Fruit fly (Drosophila melanogaster) whole organism, prepupa: ENCODE results near the gene galla-2.

Experiments
- CG10631 ChIP-seq: fragments of 200-800 bp; sonication (Bioruptor generic); optimal IDR thresholded peaks from 2 replicates; lab custom pipeline; 2016; ENCODE audit warnings: missing biosample characterization, missing genetic modification characterization
- CG10669 ChIP-seq: fragments of 200-800 bp; sonication (Bioruptor generic); optimal IDR thresholded peaks from 3 replicates; lab custom pipeline; 2018; ENCODE audit warnings: missing biosample characterization, mild to moderate bottlenecking, missing genetic modification characterization, moderate library complexity
- CG11762 ChIP-seq: fragments of 200-800 bp; sonication (Bioruptor generic); optimal IDR thresholded peaks from 3 replicates; lab custom pipeline; 2016; ENCODE audit warnings: missing biosample characterization, missing genetic modification characterization; ENCODE audit not compliant: insufficient read depth
- CG11902 ChIP-seq: fragments of 200-800 bp; sonication (Bioruptor generic); optimal IDR thresholded peaks from 3 replicates; lab custom pipeline; 2016; ENCODE audit warnings: missing biosample characterization, missing genetic modification characterization
- CG15336 ChIP-seq: fragments of 200-800 bp; sonication (Bioruptor generic); IDR thresholded peaks from 2 replicates; pipeline ENCODE4 v1.3.6; 2022; ENCODE audit warnings: missing biosample characterization, missing genetic modification characterization
- CG1621 ChIP-seq: fragments of 200-800 bp; sonication (Bioruptor generic); optimal IDR thresholded peaks from 3 replicates; lab custom pipeline; 2018; ENCODE audit warnings: missing biosample characterization, mild to moderate bottlenecking, missing genetic modification characterization
- CG16779 ChIP-seq: fragments of 200-800 bp; sonication (Bioruptor generic); optimal IDR thresholded peaks from 3 replicates; lab custom pipeline; 2017; ENCODE audit warnings: missing biosample characterization, mild to moderate bottlenecking, missing genetic modification characterization
- CG3032 ChIP-seq: fragments of 200-800 bp; optimal IDR thresholded peaks from 2 replicates; lab custom pipeline; 2019; ENCODE audit warnings: missing biosample characterization, mild to moderate bottlenecking, missing genetic modification characterization, moderate library complexity
- CG32006 ChIP-seq: fragments of 200-800 bp; sonication (Bioruptor generic); optimal IDR thresholded peaks from 3 replicates; lab custom pipeline; 2017; ENCODE audit warnings: missing biosample characterization, mild to moderate bottlenecking, missing genetic modification characterization
- CG3919 ChIP-seq: fragments of 200-800 bp; sonication (Bioruptor generic); optimal IDR thresholded peaks from 3 replicates; lab custom pipeline; 2016; ENCODE audit warnings: missing biosample characterization, missing genetic modification characterization
- CG4318 ChIP-seq: fragments of 200-800 bp; sonication (Bioruptor generic); optimal IDR thresholded peaks from 3 replicates; lab custom pipeline; 2017; ENCODE audit warnings: missing biosample characterization, mild to moderate bottlenecking, missing genetic modification characterization
- CG6163 ChIP-seq: fragments of 200-800 bp; sonication (Bioruptor generic); IDR thresholded peaks from 3 replicates; pipeline ENCODE4 v1.3.6; 2022; ENCODE audit warnings: missing biosample characterization, missing genetic modification characterization
- CG6792 ChIP-seq: fragments of 200-800 bp; sonication (Bioruptor generic); optimal IDR thresholded peaks from 3 replicates; lab custom pipeline; 2016; ENCODE audit warnings: missing biosample characterization, missing genetic modification characterization
- CG6808 ChIP-seq: fragments of 200-800 bp; sonication (Bioruptor generic); optimal IDR thresholded peaks from 3 replicates; lab custom pipeline; 2017; ENCODE audit warnings: missing biosample characterization, missing genetic modification characterization, mild to moderate bottlenecking, moderate library complexity, missing genetic modification reagents
- CG7368 ChIP-seq: fragments of 200-800 bp; sonication (Bioruptor generic); optimal IDR thresholded peaks from 3 replicates; lab custom pipeline; 2016; ENCODE audit warnings: missing biosample characterization, missing genetic modification characterization
- CG8119 ChIP-seq: fragments of 200-800 bp; sonication (Bioruptor generic); IDR thresholded peaks from 3 replicates; pipeline ENCODE4 v1.3.6; 2022; ENCODE audit warnings: missing biosample characterization, missing genetic modification characterization
- CG8319 ChIP-seq: fragments of 200-800 bp; sonication (Bioruptor generic); optimal IDR thresholded peaks from 3 replicates; lab custom pipeline; 2016; ENCODE audit warnings: missing biosample characterization, missing genetic modification characterization
- CG9139 ChIP-seq: fragments of 200-800 bp; sonication (Bioruptor generic); optimal IDR thresholded peaks from 3 replicates; lab custom pipeline; 2017; ENCODE audit warnings: missing biosample characterization, mild to moderate bottlenecking, missing genetic modification characterization
- Eip75B ChIP-seq: fragments of 200-800 bp; sonication (Bioruptor generic); optimal IDR thresholded peaks from 3 replicates; lab custom pipeline; 2016; ENCODE audit warnings: missing biosample characterization, missing genetic modification characterization
- Eip78C ChIP-seq: fragments of 200-800 bp; sonication (Bioruptor generic); peaks from one replicate; lab custom pipeline; 2016; ENCODE audit warnings: missing biosample characterization, missing genetic modification characterization
- Ets96B ChIP-seq: fragments of 200-800 bp; optimal IDR thresholded peaks from 2 replicates; lab custom pipeline; 2019; ENCODE audit warnings: missing biosample characterization, mild to moderate bottlenecking, missing genetic modification characterization, moderate library complexity
- Gug ChIP-seq: fragments of 200-800 bp; sonication (Bioruptor generic); IDR thresholded peaks from 2 replicates; pipeline ENCODE4 v1.3.6; 2022; ENCODE audit warnings: missing biosample characterization, missing genetic modification characterization
- Hr38 ChIP-seq: sonication (Bioruptor generic); optimal IDR thresholded peaks from 2 replicates; lab custom pipeline; 2016; ENCODE audit warnings: missing biosample characterization, missing genetic modification characterization
- Hr39 ChIP-seq: fragments of 200-800 bp; sonication (Bioruptor generic); optimal IDR thresholded peaks from 2 replicates; lab custom pipeline; 2016; ENCODE audit warnings: missing biosample characterization, missing genetic modification characterization
- Lpt ChIP-seq: fragments of 200-800 bp; sonication (Bioruptor generic); optimal IDR thresholded peaks from 3 replicates; lab custom pipeline; 2016; ENCODE audit warnings: missing biosample characterization, missing genetic modification characterization
- Met ChIP-seq: fragments of 200-800 bp; sonication (Bioruptor generic); optimal IDR thresholded peaks from 3 replicates; lab custom pipeline; 2016; ENCODE audit warnings: missing biosample characterization, missing genetic modification characterization
- OdsH ChIP-seq: fragments of 200-800 bp; sonication (Bioruptor generic); optimal IDR thresholded peaks from 3 replicates; lab custom pipeline; 2016; ENCODE audit warnings: missing biosample characterization, missing genetic modification characterization
- Smox ChIP-seq: fragments of 200-800 bp; sonication (Bioruptor generic); optimal IDR thresholded peaks from 3 replicates; lab custom pipeline; 2016; ENCODE audit warnings: missing biosample characterization, missing genetic modification characterization
- Sox102F ChIP-seq: fragments of 200-800 bp; sonication (Bioruptor generic); optimal IDR thresholded peaks from 2 replicates; lab custom pipeline; 2016; ENCODE audit warnings: missing biosample characterization, mild to moderate bottlenecking, missing genetic modification characterization
- Sox14 ChIP-seq: fragments of 200-800 bp; sonication (Bioruptor generic); optimal IDR thresholded peaks from 3 replicates; lab custom pipeline; 2016; ENCODE audit warnings: missing biosample characterization, missing genetic modification characterization
- achi ChIP-seq: fragments of 200-800 bp; sonication (Bioruptor generic); optimal IDR thresholded peaks from 3 replicates; lab custom pipeline; 2016; ENCODE audit warnings: missing biosample characterization, missing genetic modification characterization
- acj6 ChIP-seq: fragments of 200-800 bp; sonication (Bioruptor generic); optimal IDR thresholded peaks from 3 replicates; lab custom pipeline; 2016; ENCODE audit warnings: missing biosample characterization, missing genetic modification characterization
- cyc ChIP-seq: fragments of 200-800 bp; sonication (Bioruptor generic); optimal IDR thresholded peaks from 3 replicates; lab custom pipeline; 2016; ENCODE audit warnings: missing biosample characterization, missing genetic modification characterization
- dac ChIP-seq: fragments of 200-800 bp; sonication (Bioruptor generic); optimal IDR thresholded peaks from 2 replicates; lab custom pipeline; 2017; ENCODE audit warnings: missing biosample characterization, mild to moderate bottlenecking, missing genetic modification characterization
- dsx ChIP-seq: fragments of 200-800 bp; optimal IDR thresholded peaks from 3 replicates; lab custom pipeline; 2019; ENCODE audit warnings: missing biosample characterization, mild to moderate bottlenecking, missing genetic modification characterization, moderate library complexity; ENCODE audit not compliant: poor library complexity, severe bottlenecking
- eg ChIP-seq: fragments of 200-800 bp; sonication (Bioruptor generic); IDR thresholded peaks from 3 replicates; pipeline ENCODE4 v1.3.6; 2022; ENCODE audit warnings: missing biosample characterization, missing genetic modification characterization
- esn ChIP-seq: fragments of 200-800 bp; sonication (Bioruptor generic); optimal IDR thresholded peaks from 2 replicates; lab custom pipeline; 2016; ENCODE audit warnings: missing biosample characterization, mild to moderate bottlenecking, missing genetic modification characterization, moderate library complexity
- fd59A ChIP-seq: fragments of 200-800 bp; sonication (Bioruptor generic); optimal IDR thresholded peaks from 2 replicates; lab custom pipeline; 2017; ENCODE audit warnings: missing biosample characterization, mild to moderate bottlenecking, missing genetic modification characterization, missing genetic modification reagents
- fkh ChIP-seq: fragments of 200-800 bp; sonication (Bioruptor generic); optimal IDR thresholded peaks from 3 replicates; lab custom pipeline; 2017; ENCODE audit warnings: missing biosample characterization, mild to moderate bottlenecking, missing genetic modification characterization, moderate library complexity
- lz ChIP-seq: fragments of 200-800 bp; sonication (Bioruptor generic); optimal IDR thresholded peaks from 3 replicates; lab custom pipeline; 2016; ENCODE audit warnings: missing biosample characterization, missing genetic modification characterization
- net ChIP-seq: fragments of 200-800 bp; sonication (Bioruptor generic); optimal IDR thresholded peaks from 3 replicates; lab custom pipeline; 2016; ENCODE audit warnings: missing biosample characterization, missing genetic modification characterization
- salr ChIP-seq, 2 experiments: fragments of 200-800 bp; sonication (Bioruptor generic); optimal IDR thresholded peaks; 3 replicates each; lab custom pipeline; 2016 to 2018; ENCODE audit warnings: missing biosample characterization in 2 of 2, missing genetic modification characterization in 2 of 2, mild to moderate bottlenecking in 1 of 2
- spab ChIP-seq: fragments of 200-800 bp; sonication (Bioruptor generic); optimal IDR thresholded peaks from 2 replicates; lab custom pipeline; 2017; ENCODE audit warnings: missing biosample characterization, mild to moderate bottlenecking, missing genetic modification characterization, missing genetic modification reagents
- svp ChIP-seq: fragments of 200-800 bp; sonication (Bioruptor generic); peaks from one replicate; lab custom pipeline; 2016; ENCODE audit warnings: missing biosample characterization, missing genetic modification characterization
- topi ChIP-seq: fragments of 200-800 bp; sonication (Bioruptor generic); optimal IDR thresholded peaks from 3 replicates; lab custom pipeline; 2016; ENCODE audit warnings: missing biosample characterization, missing genetic modification characterization

Gene galla-2

dm6 chr3L:10904770-10905169 is 22.1 kb downstream of the galla-2 start:
- TF ChIP-seq Eip75B (peak; percentile 11), Sox102F (GFP tag; lab: Kevin White, UChicago) (no peak), esn (GFP tag; lab: Kevin White, UChicago) (peak; percentile 9), CG15336 (GFP tag; lab: Robert Waterston, UW) (no peak), CG11902 (GFP tag; lab: Kevin White, UChicago) (no peak), Ets96B (peak; percentile 40), fd59A (no peak), CG4318 (GFP tag; lab: Kevin White, UChicago) (no peak), CG10669 (GFP tag; lab: Kevin White, UChicago) (peak; percentile 41), dac (GFP tag; lab: Kevin White, UChicago) (no peak), Hr39 (GFP tag; lab: Kevin White, UChicago) (no peak), Sox14 (GFP tag; lab: Kevin White, UChicago) (no peak), CG32006 (GFP tag; lab: Kevin White, UChicago) (peak; percentile 36), acj6 (GFP tag; lab: Kevin White, UChicago) (peak; percentile 2), cyc (no peak), achi (GFP tag; lab: Kevin White, UChicago) (no peak), CG3032 (peak; percentile 40), topi (GFP tag; lab: Kevin White, UChicago) (no peak), CG3919 (GFP tag; lab: Kevin White, UChicago) (peak; percentile 49), CG1621 (tag; lab: Kevin White, UChicago) (no peak), Met (GFP tag; lab: Kevin White, UChicago) (no peak), CG11762 (GFP tag; lab: Kevin White, UChicago) (no peak), CG7368 (GFP tag; lab: Kevin White, UChicago) (no peak), spab (GFP tag; lab: Kevin White, UChicago) (peak; percentile 26), salr (GFP tag; optimal IDR thresholded peaks at IDR 0.05; lab: Kevin White, UChicago) (no peak), CG8119 (GFP tag; lab: Robert Waterston, UW) (no peak), svp (GFP tag; lab: Kevin White, UChicago) (no peak), CG10631 (peak; percentile 46), net (no peak), Eip78C (GFP tag; lab: Kevin White, UChicago) (peak; percentile 57), CG16779 (tag; lab: Kevin White, UChicago) (no peak), fkh (GFP tag; lab: Kevin White, UChicago) (no peak), CG6163 (peak; percentile 70; the same call in 2 of the 3 replicates), eg (no peak), CG6808 (GFP tag; lab: Kevin White, UChicago) (peak; percentile 24), Hr38 (GFP tag; lab: Kevin White, UChicago) (no peak), CG8319 (GFP tag; lab: Kevin White, UChicago) (no peak), dsx (GFP tag; lab: Kevin White, UChicago) (no peak), Smox (no peak), lz (GFP tag; lab: Kevin White, UChicago) (no peak), CG9139 (GFP tag; lab: Kevin White, UChicago) (no peak), Gug (GFP tag; lab: Robert Waterston, UW) (no peak), Lpt (GFP tag; lab: Kevin White, UChicago) (peak; percentile 12), OdsH (GFP tag; lab: Kevin White, UChicago) (peak; percentile 16), CG6792 (no peak)
